Fruit fly (Drosophila melanogaster) whole organism, wandering third instar larva: Measurements from ENCODE around the gene CG1024.

Source experiments
- Abd-B ChIP-seq: fragments of >200 bp; optimal IDR thresholded peaks from 2 replicates; lab custom pipeline; 2017; ENCODE audit warnings: missing biosample characterization, missing genetic modification characterization
- CG32264 ChIP-seq: fragments of 200-800 bp; sonication (Bioruptor generic); optimal IDR thresholded peaks from 2 replicates; lab custom pipeline; 2016; ENCODE audit warnings: missing biosample characterization, missing genetic modification characterization
- CG9705 ChIP-seq: fragments of 200-800 bp; sonication (Bioruptor generic); optimal IDR thresholded peaks from 2 replicates; lab custom pipeline; 2018; ENCODE audit warnings: missing biosample characterization, mild to moderate bottlenecking, missing genetic modification characterization
- CrebA ChIP-seq: fragments of 200-800 bp; sonication (Bioruptor generic); optimal IDR thresholded peaks from 2 replicates; lab custom pipeline; 2016; ENCODE audit warnings: missing biosample characterization, mild to moderate bottlenecking, missing genetic modification characterization, borderline replicate concordance
- Dfd ChIP-seq: fragments of >200 bp; optimal IDR thresholded peaks from 2 replicates; lab custom pipeline; 2017; ENCODE audit warnings: missing biosample characterization, missing genetic modification characterization
- Dif ChIP-seq: fragments of 200-275, 200-300 bp; sonication (Bioruptor generic); optimal IDR thresholded peaks from 2 replicates; lab custom pipeline; 2018; ENCODE audit warnings: missing biosample characterization, missing genetic modification characterization; ENCODE audit not compliant: partially characterized antibody
- GATAd ChIP-seq: sonication (Bioruptor generic); optimal IDR thresholded peaks from 2 replicates; lab custom pipeline; 2016; ENCODE audit warnings: missing biosample characterization, missing genetic modification characterization
- HLH106 ChIP-seq: fragments of 200-800 bp; optimal IDR thresholded peaks from 3 replicates; lab custom pipeline; 2019; ENCODE audit warnings: missing biosample characterization, mild to moderate bottlenecking, missing genetic modification characterization, moderate library complexity
- Hnf4 ChIP-seq: fragments of 200-800 bp; sonication (Bioruptor generic); optimal IDR thresholded peaks from 2 replicates; lab custom pipeline; 2016; ENCODE audit warnings: missing biosample characterization, mild to moderate bottlenecking, missing genetic modification characterization
- Hr78 ChIP-seq: fragments of >200 bp; optimal IDR thresholded peaks from 2 replicates; lab custom pipeline; 2017; ENCODE audit warnings: missing biosample characterization, missing genetic modification characterization
- Hr83 ChIP-seq: fragments of 200-300 bp; sonication (Bioruptor generic); optimal IDR thresholded peaks from 2 replicates; lab custom pipeline; 2016; ENCODE audit warnings: missing biosample characterization, mild to moderate bottlenecking, missing genetic modification characterization, moderate library complexity; ENCODE audit not compliant: poor library complexity, severe bottlenecking
- Jra ChIP-seq: sonication (Bioruptor generic); optimal IDR thresholded peaks from 2 replicates; lab custom pipeline; 2016; ENCODE audit warnings: missing biosample characterization, missing genetic modification characterization
- Mio ChIP-seq: sonication (Bioruptor generic); optimal IDR thresholded peaks from 2 replicates; lab custom pipeline; 2016; ENCODE audit warnings: missing biosample characterization, missing genetic modification characterization
- Myc ChIP-seq: fragments of >200 bp; optimal IDR thresholded peaks from 2 replicates; lab custom pipeline; 2017
- N ChIP-seq: fragments of >200 bp; optimal IDR thresholded peaks from 2 replicates; lab custom pipeline; 2018; ENCODE audit warnings: missing biosample characterization, missing external identifiers, missing genetic modification characterization
- OdsH ChIP-seq: fragments of 200-800 bp; sonication (Bioruptor generic); optimal IDR thresholded peaks from 2 replicates; lab custom pipeline; 2016; ENCODE audit warnings: missing biosample characterization, mild to moderate bottlenecking, missing genetic modification characterization
- Rel ChIP-seq, 2 experiments: fragments of 200-800 bp; sonication (Bioruptor generic) in 1 of 2; optimal IDR thresholded peaks; 2 replicates in 1 of 2; 3 replicates in 1 of 2; lab custom pipeline; 2016 to 2019; ENCODE audit warnings: mild to moderate bottlenecking in 2 of 2, missing biosample characterization in 2 of 2, missing genetic modification characterization in 2 of 2, moderate library complexity in 1 of 2
- Sp1 ChIP-seq: fragments of 200-800 bp; sonication (Bioruptor generic); optimal IDR thresholded peaks from 3 replicates; lab custom pipeline; 2019; ENCODE audit warnings: missing biosample characterization, mild to moderate bottlenecking, missing genetic modification characterization, moderate library complexity
- Vsx2 ChIP-seq: fragments of 200-300, 225-300 bp; sonication (Bioruptor generic); optimal IDR thresholded peaks from 2 replicates; lab custom pipeline; 2018; ENCODE audit warnings: missing biosample characterization, missing genetic modification characterization; ENCODE audit not compliant: partially characterized antibody
- br ChIP-seq: fragments of 200-800 bp; sonication (Bioruptor generic); optimal IDR thresholded peaks from 2 replicates; lab custom pipeline; 2016; ENCODE audit warnings: missing biosample characterization, missing genetic modification characterization
- brk ChIP-seq: fragments of 200-800 bp; sonication (Bioruptor generic); optimal IDR thresholded peaks from 2 replicates; lab custom pipeline; 2016; ENCODE audit warnings: missing biosample characterization, mild to moderate bottlenecking, missing genetic modification characterization
- dl ChIP-seq, 2 experiments: fragments of 175-275, 200-275 bp in 1 of 2; fragments of 200-275 bp in 1 of 2; sonication (Bioruptor generic); optimal IDR thresholded peaks; lab custom pipeline; 2018; ENCODE audit warnings: mild to moderate bottlenecking in 2 of 2, missing biosample characterization in 2 of 2, missing genetic modification characterization in 2 of 2, moderate library complexity in 2 of 2; ENCODE audit not compliant: partially characterized antibody in 2 of 2, insufficient read depth in 1 of 2
- dmrt93B ChIP-seq: fragments of 200-800 bp; sonication (Bioruptor generic); optimal IDR thresholded peaks from 2 replicates; lab custom pipeline; 2018; ENCODE audit warnings: missing biosample characterization, mild to moderate bottlenecking, missing genetic modification characterization
- dsf ChIP-seq: sonication (Bioruptor generic); optimal IDR thresholded peaks from 2 replicates; lab custom pipeline; 2016; ENCODE audit warnings: missing biosample characterization, missing genetic modification characterization, borderline replicate concordance
- ey ChIP-seq: fragments of 200-800 bp; sonication (Bioruptor generic); optimal IDR thresholded peaks from 2 replicates; lab custom pipeline; 2016; ENCODE audit warnings: missing biosample characterization, missing genetic modification characterization
- foxo ChIP-seq, 2 experiments: fragments of 200-800 bp; sonication (Bioruptor generic); optimal IDR thresholded peaks; 2 replicates in 1 of 2; 3 replicates in 1 of 2; lab custom pipeline; 2016 to 2017; ENCODE audit warnings: missing biosample characterization in 2 of 2, missing genetic modification characterization in 2 of 2
- fru ChIP-seq: fragments of 200-800 bp; sonication (Bioruptor generic); optimal IDR thresholded peaks from 3 replicates; lab custom pipeline; 2016; ENCODE audit warnings: missing biosample characterization, mild to moderate bottlenecking, missing genetic modification characterization
- h ChIP-seq: fragments of 200-800 bp; sonication (Bioruptor generic); optimal IDR thresholded peaks from 3 replicates; lab custom pipeline; 2016; ENCODE audit warnings: missing biosample characterization, mild to moderate bottlenecking, missing genetic modification characterization
- jim ChIP-seq: fragments of 175-275, 200-325 bp; sonication (Bioruptor generic); optimal IDR thresholded peaks from 2 replicates; lab custom pipeline; 2016; ENCODE audit warnings: missing biosample characterization, mild to moderate bottlenecking, missing genetic modification characterization
- lola ChIP-seq: fragments of >200 bp; optimal IDR thresholded peaks from 2 replicates; lab custom pipeline; 2017; ENCODE audit warnings: missing biosample characterization, missing genetic modification characterization
- pan ChIP-seq: fragments of >200 bp; optimal IDR thresholded peaks from 2 replicates; lab custom pipeline; 2017
- psq ChIP-seq: fragments of 200-800 bp; sonication (Bioruptor generic); optimal IDR thresholded peaks from 3 replicates; lab custom pipeline; 2017; ENCODE audit warnings: missing biosample characterization, mild to moderate bottlenecking, missing genetic modification characterization, moderate library complexity
- rgr ChIP-seq: fragments of 200-800 bp; sonication (Bioruptor generic); optimal IDR thresholded peaks from 3 replicates; lab custom pipeline; 2016; ENCODE audit warnings: missing biosample characterization, mild to moderate bottlenecking, missing genetic modification characterization
- sage ChIP-seq: fragments of 200-800 bp; sonication (Bioruptor generic); optimal IDR thresholded peaks from 2 replicates; lab custom pipeline; 2016; ENCODE audit warnings: missing biosample characterization, mild to moderate bottlenecking, missing genetic modification characterization
- sv ChIP-seq: fragments of 200-800 bp; sonication (Bioruptor generic); optimal IDR thresholded peaks from 3 replicates; lab custom pipeline; 2016; ENCODE audit warnings: missing biosample characterization, missing genetic modification characterization
- tai ChIP-seq: sonication (Bioruptor generic); optimal IDR thresholded peaks from 2 replicates; lab custom pipeline; 2016; ENCODE audit warnings: missing biosample characterization, missing genetic modification characterization
- usp ChIP-seq: fragments of >200 bp; optimal IDR thresholded peaks from 2 replicates; lab custom pipeline; 2017; ENCODE audit warnings: missing biosample characterization, missing genetic modification characterization
- woc ChIP-seq: sonication (Bioruptor generic); optimal IDR thresholded peaks from 2 replicates; lab custom pipeline; 2016; ENCODE audit warnings: missing biosample characterization, mild to moderate bottlenecking, missing genetic modification characterization

CG1024 gene

dm6 chr3R:6406566-6407098 lies 26.5 kb upstream of the CG1024 start, which contains the start of gene gpp:
gpp (plus strand) TSS chr3R:6406855.
- no peak for TF ChIP-seq GATAd
- peak; percentile 22 for TF ChIP-seq woc (GFP tag; lab: Kevin White, UChicago)
- peak; percentile 20 for TF ChIP-seq sv (GFP tag; lab: Kevin White, UChicago)
- TF ChIP-seq Dfd: peak; percentile 14
- no peak for TF ChIP-seq dsf
- TF ChIP-seq Vsx2 (GFP tag; lab: Kevin White, UChicago): peak; percentile 16
- TF ChIP-seq usp: no peak
- TF ChIP-seq rgr (GFP tag; lab: Kevin White, UChicago): peak; percentile 7
- peak; percentile 19 for TF ChIP-seq brk (GFP tag; lab: Kevin White, UChicago)
- peak; percentile 42 for TF ChIP-seq Sp1 (GFP tag; lab: Kevin White, UChicago)
- TF ChIP-seq CrebA (GFP tag; lab: Kevin White, UChicago): no peak
- no peak for TF ChIP-seq Rel (GFP tag; optimal IDR thresholded peaks at IDR 0.05; lab: Kevin White, UChicago)
- peak; percentile 34 for TF ChIP-seq Rel (tag; optimal IDR thresholded peaks at IDR 0.05; lab: Kevin White, UChicago)
- TF ChIP-seq Dif (GFP tag; lab: Kevin White, UChicago): peak; percentile 5
- peak; percentile 99 for TF ChIP-seq psq (GFP tag; lab: Kevin White, UChicago)
- peak; percentile 32 for TF ChIP-seq Hr83 (GFP tag; lab: Kevin White, UChicago)

dm6 chr3R:6405674-6406565 lies 25.8 kb upstream of the CG1024 start, which contains the start of gene Dmtn:
Dmtn (minus strand) TSS chr3R:6405895.
- TF ChIP-seq sv (GFP tag; lab: Kevin White, UChicago): no peak
- TF ChIP-seq Abd-B (GFP tag; lab: Kevin White, UChicago): no peak
- TF ChIP-seq sage (GFP tag; lab: Kevin White, UChicago): no peak
- peak; percentile 45 for TF ChIP-seq Dif (GFP tag; lab: Kevin White, UChicago)
- peak; percentile 31 for TF ChIP-seq Sp1 (GFP tag; lab: Kevin White, UChicago)
- peak in 1 of 2 experiments; percentile 12 for TF ChIP-seq dl (GFP tag; optimal IDR thresholded peaks at IDR 0.05; lab: Kevin White, UChicago; ENCODE audit: insufficient read depth in 1 of 2, partially characterized antibody in 2 of 2)
- TF ChIP-seq fru (GFP tag; lab: Kevin White, UChicago): no peak
- TF ChIP-seq Hnf4 (GFP tag; lab: Kevin White, UChicago): peak; percentile 47
- TF ChIP-seq OdsH (GFP tag; lab: Kevin White, UChicago): no peak
- TF ChIP-seq Dfd: no peak
- TF ChIP-seq tai (GFP tag; lab: Kevin White, UChicago): no peak
- no peak for TF ChIP-seq CG32264 (GFP tag; lab: Kevin White, UChicago)
- peak; percentile 58 for TF ChIP-seq Vsx2 (GFP tag; lab: Kevin White, UChicago)
- TF ChIP-seq Hr83 (GFP tag; lab: Kevin White, UChicago): peak; percentile 62
- TF ChIP-seq pan (lab: Kevin White, UChicago): no peak
- TF ChIP-seq dmrt93B (GFP tag; lab: Kevin White, UChicago): no peak
- TF ChIP-seq CG9705 (GFP tag; lab: Kevin White, UChicago): no peak
- no peak for TF ChIP-seq CrebA (GFP tag; lab: Kevin White, UChicago)
- TF ChIP-seq usp: no peak
- TF ChIP-seq Hr78 (GFP tag; lab: Kevin White, UChicago): no peak
- TF ChIP-seq N (GFP tag; lab: Kevin White, UChicago): no peak
- no peak for TF ChIP-seq Rel (GFP tag; optimal IDR thresholded peaks at IDR 0.05; lab: Kevin White, UChicago)
- TF ChIP-seq Rel (tag; optimal IDR thresholded peaks at IDR 0.05; lab: Kevin White, UChicago): peak; percentile 42
- TF ChIP-seq dsf: no peak
- TF ChIP-seq Mio (GFP tag; lab: Kevin White, UChicago): no peak
- TF ChIP-seq h (GFP tag; lab: Kevin White, UChicago): peak; percentile 25
- TF ChIP-seq woc (GFP tag; lab: Kevin White, UChicago): peak; percentile 44
- peak; percentile 40 for TF ChIP-seq br
- TF ChIP-seq ey: no peak
- no peak for TF ChIP-seq psq (GFP tag; lab: Kevin White, UChicago)
- no peak for TF ChIP-seq lola
- TF ChIP-seq jim (GFP tag; lab: Kevin White, UChicago): peak; percentile 18
- TF ChIP-seq rgr (GFP tag; lab: Kevin White, UChicago): no peak
- TF ChIP-seq Myc (lab: Kevin White, UChicago): no peak
- TF ChIP-seq brk (GFP tag; lab: Kevin White, UChicago): peak; percentile 1
- no peak for TF ChIP-seq GATAd
- TF ChIP-seq Jra (GFP tag; lab: Kevin White, UChicago): no peak
- TF ChIP-seq HLH106: peak; percentile 37
- TF ChIP-seq foxo (GFP tag; optimal IDR thresholded peaks at IDR 0.05; lab: Kevin White, UChicago): no peak
